Fruit fly (Drosophila melanogaster): ENCODE results near the gene PIG-Wa.
A peak's percentile ranks its signal among the peaks of the same experiment; 100 is the strongest.

PIG-Wa gene

dm6 chr2L:2433494-2434054 is 50.6 kb downstream of the PIG-Wa start (continued):
- peak; percentile 90 for TF ChIP-seq CG5245 (GFP tag; optimal IDR thresholded peaks at IDR 0.05)
- no peak for TF ChIP-seq CG17612 (GFP tag; IDR thresholded peaks at IDR 0.05)
- peak; percentile 80 for TF ChIP-seq CG10209 (GFP tag; optimal IDR thresholded peaks at IDR 0.05)
- TF ChIP-seq ci (GFP tag; IDR thresholded peaks at IDR 0.05), result peak; percentile 96
- no peak for TF ChIP-seq CG10565 (GFP tag; optimal IDR thresholded peaks at IDR 0.05)
- TF ChIP-seq CG3726 (GFP tag; IDR thresholded peaks at IDR 0.05), result 0 out of 3 replicates have a peak, but pooled peaks have one; percentile 70
- peak; percentile 79 for TF ChIP-seq NK7.1 (GFP tag; optimal IDR thresholded peaks at IDR 0.05)
- TF ChIP-seq CG12071 (GFP tag; optimal IDR thresholded peaks at IDR 0.05), result peak; percentile 69
- TF ChIP-seq CG13894 (tag; optimal IDR thresholded peaks at IDR 0.05), result no peak
- TF ChIP-seq D (optimal IDR thresholded peaks at IDR 0.05), result no peak
- TF ChIP-seq D (GFP tag; optimal IDR thresholded peaks at IDR 0.05), result peak; percentile 73
- TF ChIP-seq bcd (GFP tag; optimal IDR thresholded peaks at IDR 0.05), result peak; percentile 74
- peak; percentile 39 for TF ChIP-seq Myb (GFP tag; optimal IDR thresholded peaks at IDR 0.05)
- TF ChIP-seq NfI (GFP tag; optimal IDR thresholded peaks at IDR 0.05), result peak; percentile 86
- no peak for TF ChIP-seq unc-4 (GFP tag; IDR thresholded peaks at IDR 0.05; ENCODE audit: partially characterized antibody)
- TF ChIP-seq shn (GFP tag; optimal IDR thresholded peaks at IDR 0.05), result peak; percentile 72
- peak; percentile 86 for TF ChIP-seq CG12219 (GFP tag; optimal IDR thresholded peaks at IDR 0.05)
- peak; percentile 81 for TF ChIP-seq ase (GFP tag; IDR thresholded peaks at IDR 0.05)
- TF ChIP-seq tll (GFP tag; optimal IDR thresholded peaks at IDR 0.05), result no peak
- peak; percentile 21 for TF ChIP-seq psq (GFP tag; optimal IDR thresholded peaks at IDR 0.05)
- peak; percentile 51 for TF ChIP-seq MTF-1 (GFP tag; optimal IDR thresholded peaks at IDR 0.05; ENCODE audit: borderline replicate concordance)
- TF ChIP-seq kah (GFP tag; optimal IDR thresholded peaks at IDR 0.05), result peak; percentile 63
- peak; percentile 47; the same call in 1 of the 2 replicates for TF ChIP-seq MBD-R2 (GFP tag; IDR thresholded peaks at IDR 0.05)
- TF ChIP-seq CG1832 (GFP tag; optimal IDR thresholded peaks at IDR 0.05), result no peak
- peak; percentile 75 for TF ChIP-seq bab2 (GFP tag; optimal IDR thresholded peaks at IDR 0.05)
- TF ChIP-seq CG18599 (GFP tag; optimal IDR thresholded peaks at IDR 0.05), result peak; percentile 60
- TF ChIP-seq pan (optimal IDR thresholded peaks at IDR 0.05), result no peak
- peak in 1 of 2 experiments; percentile 87 for TF ChIP-seq pan (GFP tag; optimal IDR thresholded peaks at IDR 0.05 in 1 of 2, IDR thresholded peaks at IDR 0.05 in 1 of 2)
- peak; percentile 48 for TF ChIP-seq CG11696 (GFP tag; IDR thresholded peaks at IDR 0.05)
- TF ChIP-seq lilli (GFP tag; optimal IDR thresholded peaks at IDR 0.05), result peak; percentile 73
- peak; percentile 24 for TF ChIP-seq ab (GFP tag; optimal IDR thresholded peaks at IDR 0.05)
- TF ChIP-seq sob (GFP tag; IDR thresholded peaks at IDR 0.05), result peak; percentile 82
- peak; percentile 33 for TF ChIP-seq trem (tag; optimal IDR thresholded peaks at IDR 0.05)
- peak; percentile 98 for TF ChIP-seq nom (GFP tag; optimal IDR thresholded peaks at IDR 0.05)
- TF ChIP-seq Hr3 (GFP tag; optimal IDR thresholded peaks at IDR 0.05), result peak; percentile 73
- TF ChIP-seq sima (GFP tag; optimal IDR thresholded peaks at IDR 0.05), result peak; percentile 45
- peak; percentile 73 for TF ChIP-seq CG3847 (GFP tag; IDR thresholded peaks at IDR 0.05)
- peak; percentile 54; the same call in 1 of the 2 replicates for TF ChIP-seq Gsc (GFP tag; IDR thresholded peaks at IDR 0.05)
- TF ChIP-seq Atf3 (GFP tag; optimal IDR thresholded peaks at IDR 0.05), result peak; percentile 78
- TF ChIP-seq HmgZ (tag; optimal IDR thresholded peaks at IDR 0.05), result peak; percentile 55
- peak; percentile 74 for TF ChIP-seq CG31441 (GFP tag; IDR thresholded peaks at IDR 0.05)
- no peak for TF ChIP-seq CG8765 (GFP tag; IDR thresholded peaks at IDR 0.05)
- no peak for TF ChIP-seq Sry-β (GFP tag; optimal IDR thresholded peaks at IDR 0.05)
- no peak for TF ChIP-seq Sin3A (optimal IDR thresholded peaks at IDR 0.05)
- TF ChIP-seq pum (GFP tag; optimal IDR thresholded peaks at IDR 0.05), result peak; percentile 88
- TF ChIP-seq so (GFP tag; IDR thresholded peaks at IDR 0.05), result peak; percentile 86
- peak; percentile 71 for TF ChIP-seq CG18476 (GFP tag; optimal IDR thresholded peaks at IDR 0.05)
- TF ChIP-seq corto (GFP tag; optimal IDR thresholded peaks at IDR 0.05), result no peak
- peak; percentile 45 for TF ChIP-seq CTCF (GFP tag; optimal IDR thresholded peaks at IDR 0.05)
- peak; percentile 66 for TF ChIP-seq disco-r (GFP tag; optimal IDR thresholded peaks at IDR 0.05)
- peak; percentile 58 for TF ChIP-seq Lim3 (GFP tag; IDR thresholded peaks at IDR 0.05)
- TF ChIP-seq wdn (GFP tag; IDR thresholded peaks at IDR 0.05), result peak; percentile 21; the same call in 1 of the 2 replicates
